Worm (Caenorhabditis elegans): ENCODE results near the gene dld-1.
A peak's percentile ranks its signal among the peaks of the same experiment; 100 is the strongest.

Gene dld-1

DNA sequence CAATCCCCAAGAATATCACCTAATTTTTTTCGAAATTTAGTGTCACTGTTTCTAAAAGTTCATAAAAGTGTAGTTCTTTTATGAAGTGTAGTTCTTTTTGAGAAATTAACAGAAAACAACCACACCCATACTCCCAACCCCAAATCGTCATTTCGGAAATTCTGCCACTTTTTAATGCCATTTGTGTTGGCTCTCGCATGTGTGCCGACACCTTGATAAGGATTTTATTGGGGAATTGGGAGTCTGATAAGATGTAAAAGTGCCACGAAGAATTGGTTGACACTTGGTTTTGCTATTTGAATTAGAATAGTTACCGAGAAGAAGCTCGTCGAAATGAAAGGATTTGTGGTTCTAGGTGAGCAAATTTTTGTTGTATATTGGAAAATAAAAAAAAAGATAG is 7.7 kb upstream of the dld-1 start, which contains the start of gene nspg-9:
Gene nspg-9 (plus strand): TSS at position 234 of the 400 bp plus-strand sequence.
- no peak for TF ChIP-seq egl-5 (tag; optimal IDR thresholded peaks at IDR 0.05)
- peak; percentile 87 for TF ChIP-seq elt-2 (tag; optimal IDR thresholded peaks at IDR 0.05)
- TF ChIP-seq nhr-23 (tag; optimal IDR thresholded peaks at IDR 0.05), result no peak
- no peak for TF ChIP-seq sea-2 (GFP tag; optimal IDR thresholded peaks at IDR 0.05)
- peak; percentile 65 for TF ChIP-seq pqm-1 (tag; optimal IDR thresholded peaks at IDR 0.05)

DNA sequence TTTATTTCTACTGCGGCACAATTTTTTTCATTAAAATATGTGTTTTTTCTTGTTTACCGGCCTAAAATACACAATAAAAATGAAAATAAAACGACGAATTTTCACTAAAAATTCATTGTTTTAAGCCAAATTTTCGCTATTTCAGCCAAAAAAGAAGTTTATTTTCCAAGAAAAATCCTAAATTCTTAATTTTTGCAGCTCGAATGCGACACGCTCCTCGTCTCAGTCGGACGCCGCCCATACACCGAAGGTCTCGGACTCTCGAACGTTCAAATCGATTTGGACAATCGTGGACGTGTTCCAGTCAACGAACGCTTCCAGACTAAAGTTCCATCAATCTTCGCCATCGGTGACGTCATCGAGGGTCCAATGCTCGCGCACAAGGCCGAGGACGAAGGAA is 1.7 kb downstream of the dld-1 start:
- TF ChIP-seq lin-15B (tag; optimal IDR thresholded peaks at IDR 0.05) (no peak), nfya-1 (tag; optimal IDR thresholded peaks at IDR 0.05; ENCODE audit: insufficient read depth) (no peak), fkh-10 (GFP tag; optimal IDR thresholded peaks at IDR 0.05) (no peak), nhr-28 (tag; optimal IDR thresholded peaks at IDR 0.05) (no peak), unc-39 (tag; optimal IDR thresholded peaks at IDR 0.05) (no peak), ztf-4 (tag; optimal IDR thresholded peaks at IDR 0.05) (no peak), snpc-4 (tag; optimal IDR thresholded peaks at IDR 0.05) (no peak)

DNA sequence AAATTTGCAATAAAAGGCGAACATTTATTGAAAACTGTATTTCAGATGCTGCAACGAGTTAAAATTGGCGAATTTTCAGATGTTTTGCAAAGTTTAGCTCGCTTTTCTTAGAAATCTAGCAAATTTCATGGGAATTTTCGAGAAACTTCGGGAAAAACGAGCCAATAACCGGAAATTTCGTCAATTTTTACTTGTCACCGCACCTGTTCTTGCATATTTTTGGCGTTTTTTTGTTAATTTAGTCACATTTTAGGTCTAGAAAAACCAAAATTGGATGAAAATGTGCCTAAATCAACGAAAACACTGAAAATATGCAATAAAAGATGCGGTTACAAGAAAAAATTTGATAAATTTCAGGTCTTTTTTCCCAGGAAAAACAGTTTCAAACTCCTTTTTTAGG is 2.5 kb downstream of the dld-1 start:
- no peak for TF ChIP-seq pha-4 (tag; optimal IDR thresholded peaks at IDR 0.05)
- TF ChIP-seq snpc-4 (tag; optimal IDR thresholded peaks at IDR 0.05), result no peak
- no peak for TF ChIP-seq mml-1 (tag; optimal IDR thresholded peaks at IDR 0.05)
- no peak for TF ChIP-seq mdl-1 (tag; optimal IDR thresholded peaks at IDR 0.05)

DNA sequence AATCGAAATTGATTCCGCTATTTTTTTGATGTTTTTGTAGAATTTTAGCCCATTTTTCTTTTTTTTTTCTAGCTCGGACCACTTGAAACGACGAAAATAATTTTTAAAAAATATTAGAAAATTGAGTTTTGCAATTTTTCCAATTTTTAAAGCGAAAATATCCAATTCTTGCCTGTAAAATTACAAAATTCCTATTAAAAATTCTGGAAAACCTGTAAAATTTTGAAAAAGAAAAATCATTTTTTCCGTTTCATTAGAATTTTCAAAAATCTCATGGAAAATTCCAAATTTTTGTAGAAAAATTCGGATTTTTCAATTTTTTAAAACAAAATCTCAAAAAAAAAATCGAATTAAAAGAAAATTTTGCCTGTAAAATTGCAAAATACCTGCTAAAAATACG is 4.7 kb downstream of the dld-1 start:
- no peak for TF ChIP-seq eor-1 (tag; optimal IDR thresholded peaks at IDR 0.05)
- no peak for TF ChIP-seq nhr-11 (tag; optimal IDR thresholded peaks at IDR 0.05)
- no peak for TF ChIP-seq mml-1 (tag; optimal IDR thresholded peaks at IDR 0.05)
- no peak for TF ChIP-seq nhr-12 (tag; optimal IDR thresholded peaks at IDR 0.05)
- TF ChIP-seq lsy-12 (tag; optimal IDR thresholded peaks at IDR 0.05), result no peak
- no peak for TF ChIP-seq nhr-25 (tag; optimal IDR thresholded peaks at IDR 0.05)
- TF ChIP-seq ceh-16 (tag; optimal IDR thresholded peaks at IDR 0.05), result no peak
- TF ChIP-seq fos-1 (tag; optimal IDR thresholded peaks at IDR 0.05), result no peak
- TF ChIP-seq nfya-1 (tag; optimal IDR thresholded peaks at IDR 0.05; ENCODE audit: insufficient read depth), result no peak
- no peak for TF ChIP-seq unc-62 (GFP tag; optimal IDR thresholded peaks at IDR 0.05)
- no peak for TF ChIP-seq ztf-4 (tag; optimal IDR thresholded peaks at IDR 0.05)
- TF ChIP-seq aly-2 (tag; optimal IDR thresholded peaks at IDR 0.05), result no peak
- no peak for TF ChIP-seq unc-39 (tag; optimal IDR thresholded peaks at IDR 0.05)
- TF ChIP-seq ceh-82 (tag; optimal IDR thresholded peaks at IDR 0.05), result no peak
- TF ChIP-seq mdl-1 (tag; optimal IDR thresholded peaks at IDR 0.05), result no peak
- TF ChIP-seq snpc-4 (tag; optimal IDR thresholded peaks at IDR 0.05), result no peak
- TF ChIP-seq R02D3.7 (tag; optimal IDR thresholded peaks at IDR 0.05), result no peak
- no peak for TF ChIP-seq nhr-23 (tag; optimal IDR thresholded peaks at IDR 0.05)
- no peak for TF ChIP-seq nhr-77 (tag; optimal IDR thresholded peaks at IDR 0.05)
- TF ChIP-seq ztf-11 (tag; optimal IDR thresholded peaks at IDR 0.05), result no peak

DNA sequence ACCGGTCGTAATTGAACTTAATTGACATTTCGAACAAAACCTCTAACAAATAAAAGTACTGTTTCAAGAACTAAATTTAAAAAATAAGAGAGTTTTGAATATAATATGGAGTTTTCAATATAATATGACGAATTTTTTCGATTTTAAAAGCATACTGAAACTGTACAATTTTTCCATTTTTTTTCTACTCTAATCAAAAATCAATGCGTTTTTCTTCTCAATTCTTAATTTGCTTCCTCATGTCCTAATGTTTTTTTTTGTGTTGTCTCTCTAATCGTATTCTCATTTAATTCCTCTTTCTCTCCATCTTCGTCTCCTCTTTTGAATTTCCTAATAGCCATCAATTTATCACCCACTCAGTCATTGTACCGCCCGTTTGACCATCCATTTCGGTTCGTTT is 17.7 kb downstream of the dld-1 start, which contains the start of gene Y57G11A.4:
Gene Y57G11A.4 (plus strand): TSS at position 301 of the 400 bp plus-strand sequence.
- TF ChIP-seq elt-2 (tag; optimal IDR thresholded peaks at IDR 0.05) (no peak), nhr-43 (tag; optimal IDR thresholded peaks at IDR 0.05; ENCODE audit: poor library complexity, severe bottlenecking) (no peak), elt-3 (tag; optimal IDR thresholded peaks at IDR 0.05) (no peak), zag-1 (tag; optimal IDR thresholded peaks at IDR 0.05) (no peak), hmg-11 (tag; optimal IDR thresholded peaks at IDR 0.05) (no peak), fkh-2 (tag; optimal IDR thresholded peaks at IDR 0.05) (no peak), ZK546.5 (tag; optimal IDR thresholded peaks at IDR 0.05) (no peak), R02D3.7 (tag; optimal IDR thresholded peaks at IDR 0.05) (no peak), pqm-1 (tag; optimal IDR thresholded peaks at IDR 0.05) (no peak), ceh-16 (tag; optimal IDR thresholded peaks at IDR 0.05) (no peak), unc-62 (GFP tag; optimal IDR thresholded peaks at IDR 0.05) (no peak), ztf-4 (tag; optimal IDR thresholded peaks at IDR 0.05) (no peak), nhr-11 (tag; optimal IDR thresholded peaks at IDR 0.05) (no peak)

Measured in whole organism, L3 larva.